Worm (Caenorhabditis elegans): ENCODE measurements around the gene clec-85.

DNA sequence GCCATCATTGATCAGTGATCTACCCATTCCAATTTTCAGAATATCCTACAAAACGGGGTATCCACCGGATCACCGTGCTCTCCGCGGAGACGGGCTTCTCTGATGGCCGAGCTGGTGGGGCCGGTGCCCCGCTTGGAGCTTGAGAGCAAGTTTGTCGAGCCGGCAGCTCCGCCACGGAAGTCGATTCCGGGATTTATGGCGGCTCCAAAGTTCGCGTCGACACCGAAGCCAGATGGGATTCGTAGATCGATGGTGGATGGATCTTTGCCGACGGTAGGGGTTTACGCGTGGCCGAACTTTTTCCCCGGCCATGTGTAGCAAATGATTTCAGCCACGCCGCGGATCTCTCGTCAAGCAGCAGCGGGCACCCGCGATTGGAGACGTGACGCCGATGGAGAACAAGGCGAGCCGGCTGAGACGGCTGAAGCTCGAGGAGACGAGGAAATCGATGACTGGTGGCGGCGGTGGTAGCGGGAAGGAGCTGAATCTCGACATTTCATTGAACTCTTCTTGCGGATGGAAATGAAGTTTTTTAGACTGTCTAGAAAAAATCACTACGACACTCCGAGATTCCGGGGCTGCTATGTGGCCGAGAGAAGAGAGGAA, 37.9 kb downstream of the clec-85 start:
- TF ChIP-seq tra-4 (tag; optimal IDR thresholded peaks at IDR 0.05): no peak
- no peak for TF ChIP-seq B0310.2 (tag; optimal IDR thresholded peaks at IDR 0.05)
- TF ChIP-seq hnd-1 (tag; optimal IDR thresholded peaks at IDR 0.05): no peak
- TF ChIP-seq ets-7 (tag; optimal IDR thresholded peaks at IDR 0.05): no peak
